Fruit fly (Drosophila melanogaster): ENCODE data around the gene nyo.
A peak's percentile ranks its signal among the peaks of the same experiment; 100 is the strongest.

Gene nyo

dm6 chr3R:31608438-31609188 lies 65.8 kb downstream of the nyo start (continued):
- no peak for TF ChIP-seq CG14441 (GFP tag; IDR thresholded peaks at IDR 0.05)
- TF ChIP-seq ken (GFP tag; IDR thresholded peaks at IDR 0.05) = no peak
- no peak for TF ChIP-seq CG16779 (GFP tag; IDR thresholded peaks at IDR 0.05)
- TF ChIP-seq ab (GFP tag; optimal IDR thresholded peaks at IDR 0.05) = no peak
- TF ChIP-seq Doc3 (GFP tag; IDR thresholded peaks at IDR 0.05; ENCODE audit: partially characterized antibody) = no peak
- TF ChIP-seq phol (tag; optimal IDR thresholded peaks at IDR 0.05) = no peak
- no peak for TF ChIP-seq tin (GFP tag; optimal IDR thresholded peaks at IDR 0.05)
- TF ChIP-seq CG18619 (GFP tag; optimal IDR thresholded peaks at IDR 0.05) = peak; percentile 19
- TF ChIP-seq CG1792 (GFP tag; optimal IDR thresholded peaks at IDR 0.05) = no peak
- no peak for TF ChIP-seq CG13123 (GFP tag; optimal IDR thresholded peaks at IDR 0.05)
- no peak for TF ChIP-seq disco-r (GFP tag; optimal IDR thresholded peaks at IDR 0.05)
- no peak for TF ChIP-seq CG10462 (GFP tag; optimal IDR thresholded peaks at IDR 0.05)
- TF ChIP-seq pros (GFP tag; optimal IDR thresholded peaks at IDR 0.05) = peak; percentile 64
- TF ChIP-seq pnt (GFP tag; optimal IDR thresholded peaks at IDR 0.05) = no peak
- TF ChIP-seq CG2199 (GFP tag; IDR thresholded peaks at IDR 0.05) = no peak
- no peak for TF ChIP-seq CG8359 (GFP tag; optimal IDR thresholded peaks at IDR 0.05; ENCODE audit: borderline replicate concordance)
- TF ChIP-seq CG2120 (GFP tag; optimal IDR thresholded peaks at IDR 0.05) = no peak
- TF ChIP-seq bab2 (GFP tag; optimal IDR thresholded peaks at IDR 0.05) = no peak
- no peak for TF ChIP-seq gcm (GFP tag; optimal IDR thresholded peaks at IDR 0.05)
- TF ChIP-seq CG4707 (GFP tag; optimal IDR thresholded peaks at IDR 0.05) = no peak
- peak; percentile 82 for TF ChIP-seq abd-A (tag; optimal IDR thresholded peaks at IDR 0.05)
- no peak for TF ChIP-seq cato (GFP tag; optimal IDR thresholded peaks at IDR 0.05; ENCODE audit: borderline replicate concordance)
- TF ChIP-seq unc-4 (GFP tag; IDR thresholded peaks at IDR 0.05; ENCODE audit: partially characterized antibody) = no peak
- TF ChIP-seq CG4282 (GFP tag; optimal IDR thresholded peaks at IDR 0.05) = no peak
- TF ChIP-seq CG17361 (GFP tag; IDR thresholded peaks at IDR 0.05) = no peak
- TF ChIP-seq seq (GFP tag; IDR thresholded peaks at IDR 0.05) = no peak

- TF ChIP-seq CG10366 (GFP tag; IDR thresholded peaks at IDR 0.05) = no peak
- TF ChIP-seq Neu2 (GFP tag; optimal IDR thresholded peaks at IDR 0.05; ENCODE audit: borderline replicate concordance) = no peak
- no peak for TF ChIP-seq YL-1 (GFP tag; optimal IDR thresholded peaks at IDR 0.05)
- TF ChIP-seq Antp (GFP tag; optimal IDR thresholded peaks at IDR 0.05) = no peak
- no peak for TF ChIP-seq vnd (GFP tag; IDR thresholded peaks at IDR 0.05; ENCODE audit: partially characterized antibody)
- TF ChIP-seq Fer1 (GFP tag; optimal IDR thresholded peaks at IDR 0.05) = peak; percentile 56
- TF ChIP-seq HmgD (GFP tag; optimal IDR thresholded peaks at IDR 0.05) = no peak
- TF ChIP-seq her (GFP tag; optimal IDR thresholded peaks at IDR 0.05) = peak; percentile 26
- no peak for TF ChIP-seq inv (GFP tag; IDR thresholded peaks at IDR 0.05; ENCODE audit: partially characterized antibody)
- TF ChIP-seq CG10979 (tag; optimal IDR thresholded peaks at IDR 0.05) = no peak
- no peak for TF ChIP-seq CG14965 (GFP tag; optimal IDR thresholded peaks at IDR 0.05; ENCODE audit: borderline replicate concordance)
- peak; percentile 85 for TF ChIP-seq CG13894 (tag; optimal IDR thresholded peaks at IDR 0.05)
- no peak for TF ChIP-seq pita (GFP tag; optimal IDR thresholded peaks at IDR 0.05)
- TF ChIP-seq slou (GFP tag; optimal IDR thresholded peaks at IDR 0.05) = no peak
- peak; percentile 70 for TF ChIP-seq mirr (GFP tag; optimal IDR thresholded peaks at IDR 0.05)
- no peak for TF ChIP-seq sna (GFP tag; IDR thresholded peaks at IDR 0.05; ENCODE audit: partially characterized antibody)
- TF ChIP-seq CG5953 (GFP tag; IDR thresholded peaks at IDR 0.05) = no peak
- TF ChIP-seq CG12155 (GFP tag; optimal IDR thresholded peaks at IDR 0.05) = peak; percentile 18
- TF ChIP-seq crp (GFP tag; optimal IDR thresholded peaks at IDR 0.05) = peak in 1 of 2 experiments; percentile 26
- peak; percentile 16 for TF ChIP-seq CG33557 (GFP tag; optimal IDR thresholded peaks at IDR 0.05)
- no peak for TF ChIP-seq CG9727 (GFP tag; optimal IDR thresholded peaks at IDR 0.05)
- TF ChIP-seq HLH4C (GFP tag; IDR thresholded peaks at IDR 0.05; ENCODE audit: partially characterized antibody) = no peak
- TF ChIP-seq CG2120 (GFP tag; optimal IDR thresholded peaks at IDR 0.05) = peak; percentile 39
- TF ChIP-seq stc (GFP tag; IDR thresholded peaks at IDR 0.05) = no peak
Observed at dm6 chr3R:31609413-31610054, 66.7 kb downstream of the nyo start.

Data from whole organism, embryonic.